Fruit fly (Drosophila melanogaster): ENCODE results near the gene Pglym78.
A peak's percentile ranks its signal among the peaks of the same experiment; 100 is the strongest.

Pglym78 gene

dm6 chr3R:29164930-29165693, 17.1 kb downstream of the Pglym78 start, which contains the start of gene CG11898 (continued):
- TF ChIP-seq CG6854 (GFP tag; optimal IDR thresholded peaks at IDR 0.05) = no peak
- TF ChIP-seq Eip93F (GFP tag; optimal IDR thresholded peaks at IDR 0.05) = peak; percentile 42
- peak; percentile 52 for TF ChIP-seq topi (GFP tag; optimal IDR thresholded peaks at IDR 0.05)
- TF ChIP-seq Hr4 (GFP tag; optimal IDR thresholded peaks at IDR 0.05) = no peak
- TF ChIP-seq CG8119 (GFP tag; IDR thresholded peaks at IDR 0.05) = no peak

DNA sequence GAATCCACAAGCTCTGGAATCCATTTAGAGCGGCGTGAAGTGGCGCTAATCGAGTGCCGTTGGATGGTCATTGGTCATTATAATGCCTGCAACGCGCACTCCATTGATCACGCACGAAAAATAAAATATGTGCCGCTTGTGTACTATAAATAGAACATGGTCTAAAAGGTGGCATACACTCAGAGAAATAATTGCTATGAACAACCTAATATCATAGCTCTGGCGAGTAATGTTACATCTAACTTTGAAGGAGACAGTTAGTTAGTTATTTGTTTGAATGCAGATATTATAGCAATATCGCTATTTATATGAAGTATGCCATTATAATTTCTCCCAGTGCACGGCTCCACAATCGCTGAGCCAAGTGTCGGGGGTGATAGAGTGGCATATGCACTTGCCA, 42.9 kb downstream of the Pglym78 start:
- peak; percentile 28; the same call in 1 of the 3 replicates for TF ChIP-seq eg (GFP tag; IDR thresholded peaks at IDR 0.05)
- no peak for TF ChIP-seq Met (GFP tag; optimal IDR thresholded peaks at IDR 0.05)
- no peak for TF ChIP-seq dac (GFP tag; optimal IDR thresholded peaks at IDR 0.05)
- peak; percentile 8 for TF ChIP-seq Hr4 (GFP tag; optimal IDR thresholded peaks at IDR 0.05)
- TF ChIP-seq svp (GFP tag) = peak; percentile 45

dm6 chr3R:29194957-29195356, 46.9 kb downstream of the Pglym78 start, which contains the start of gene jus:
jus (minus strand) TSS chr3R:29194994.
- TF ChIP-seq Hr38 (GFP tag; optimal IDR thresholded peaks at IDR 0.05) (no peak), cyc (GFP tag; optimal IDR thresholded peaks at IDR 0.05) (no peak), CG3032 (tag; optimal IDR thresholded peaks at IDR 0.05) (no peak), svp (GFP tag) (peak; percentile 40), Ets96B (tag; optimal IDR thresholded peaks at IDR 0.05) (no peak), Eip75B (GFP tag; optimal IDR thresholded peaks at IDR 0.05) (no peak), Sox102F (GFP tag; optimal IDR thresholded peaks at IDR 0.05) (no peak), CG10631 (GFP tag; optimal IDR thresholded peaks at IDR 0.05) (no peak)

DNA sequence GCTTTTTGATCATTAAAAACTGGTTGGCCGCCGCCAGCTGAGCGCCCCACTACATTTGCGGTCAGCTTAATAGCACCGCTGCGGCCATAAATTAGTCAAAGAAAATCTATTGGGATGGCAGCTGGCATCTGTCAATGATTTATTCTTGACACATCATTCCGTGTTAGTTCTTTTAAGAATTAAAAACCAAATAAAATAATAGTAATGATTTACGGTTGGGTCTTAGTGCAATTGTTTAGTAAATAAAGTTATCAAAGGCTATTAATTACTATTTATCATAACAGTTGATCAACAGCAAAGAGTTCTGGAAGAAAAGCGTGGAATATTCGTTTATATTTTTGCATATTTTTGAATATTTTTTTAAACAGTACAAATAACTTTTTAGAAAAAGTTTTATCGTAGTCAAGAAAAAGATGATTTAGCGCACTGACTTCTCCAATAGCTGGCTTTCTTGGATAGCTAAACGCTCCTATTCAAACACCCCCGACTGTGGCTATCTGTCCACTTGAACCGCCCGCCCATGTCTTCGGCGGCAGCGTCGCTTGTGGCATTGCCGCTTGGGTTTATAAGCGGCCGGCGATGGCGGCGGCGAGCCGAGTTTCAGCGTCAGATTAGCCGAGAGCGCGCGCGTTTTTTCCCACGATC, 49.0 kb downstream of the Pglym78 start, which contains the start of gene CG14515:
CG14515 (plus strand) TSS at position 590 of the 645 bp plus-strand sequence.
- TF ChIP-seq Lpt (GFP tag; optimal IDR thresholded peaks at IDR 0.05) (no peak), fkh (GFP tag; optimal IDR thresholded peaks at IDR 0.05) (no peak), Met (GFP tag; optimal IDR thresholded peaks at IDR 0.05) (no peak), Hr38 (GFP tag; optimal IDR thresholded peaks at IDR 0.05) (no peak), Gug (GFP tag; IDR thresholded peaks at IDR 0.05) (no peak), Smox (GFP tag; optimal IDR thresholded peaks at IDR 0.05) (no peak), fd59A (GFP tag; optimal IDR thresholded peaks at IDR 0.05) (no peak), CG8119 (GFP tag; IDR thresholded peaks at IDR 0.05) (no peak; the same call in 2 of the 3 replicates), CG9139 (GFP tag; optimal IDR thresholded peaks at IDR 0.05) (no peak), Ets21C (GFP tag; optimal IDR thresholded peaks at IDR 0.05) (no peak), CG15336 (GFP tag; IDR thresholded peaks at IDR 0.05) (peak; percentile 40), CG10631 (GFP tag; optimal IDR thresholded peaks at IDR 0.05) (no peak), Sox14 (GFP tag; optimal IDR thresholded peaks at IDR 0.05) (no peak), CG11902 (GFP tag; optimal IDR thresholded peaks at IDR 0.05) (no peak), Ets96B (tag; optimal IDR thresholded peaks at IDR 0.05) (no peak), vri (GFP tag; optimal IDR thresholded peaks at IDR 0.05) (no peak), CG32006 (GFP tag; optimal IDR thresholded peaks at IDR 0.05) (peak; percentile 63), CG16779 (tag; optimal IDR thresholded peaks at IDR 0.05) (no peak), Eip75B (GFP tag; optimal IDR thresholded peaks at IDR 0.05) (no peak), esn (GFP tag; optimal IDR thresholded peaks at IDR 0.05) (no peak), CG11762 (GFP tag; optimal IDR thresholded peaks at IDR 0.05; ENCODE audit: insufficient read depth) (no peak), cyc (GFP tag; optimal IDR thresholded peaks at IDR 0.05) (no peak), Eip78C (GFP tag) (peak; percentile 70), CG3919 (GFP tag; optimal IDR thresholded peaks at IDR 0.05) (no peak), eg (GFP tag; IDR thresholded peaks at IDR 0.05) (no peak; the same call in 2 of the 3 replicates), net (GFP tag; optimal IDR thresholded peaks at IDR 0.05) (no peak), dsx (GFP tag; optimal IDR thresholded peaks at IDR 0.05; ENCODE audit: poor library complexity, severe bottlenecking) (no peak), Eip93F (GFP tag; optimal IDR thresholded peaks at IDR 0.05) (no peak), OdsH (GFP tag; optimal IDR thresholded peaks at IDR 0.05) (no peak), Hr39 (GFP tag; optimal IDR thresholded peaks at IDR 0.05) (no peak), Hr4 (GFP tag; optimal IDR thresholded peaks at IDR 0.05) (peak; percentile 49), salr (GFP tag; optimal IDR thresholded peaks at IDR 0.05) (no peak), pdm3 (GFP tag; optimal IDR thresholded peaks at IDR 0.05) (no peak), CG6276 (GFP tag; optimal IDR thresholded peaks at IDR 0.05) (peak; percentile 58), fd85E (GFP tag; optimal IDR thresholded peaks at IDR 0.05) (no peak), CG34406 (GFP tag; optimal IDR thresholded peaks at IDR 0.05) (no peak), CG31627 (GFP tag; optimal IDR thresholded peaks at IDR 0.05) (no peak)
